Fruit fly (Drosophila melanogaster): ENCODE measurements around the gene CG7560.

Gene CG7560

dm6 chr3L:11405362-11406254, 19.4 kb upstream of the CG7560 start (continued):
- TF ChIP-seq ATbp (GFP tag; optimal IDR thresholded peaks at IDR 0.05), result peak; percentile 94
- peak; percentile 17 for TF ChIP-seq bigmax (GFP tag; optimal IDR thresholded peaks at IDR 0.05)
- TF ChIP-seq CG14014 (GFP tag; IDR thresholded peaks at IDR 0.05), result peak; percentile 96
- TF ChIP-seq Dfd (GFP tag; optimal IDR thresholded peaks at IDR 0.05), result no peak
- TF ChIP-seq p53 (GFP tag; optimal IDR thresholded peaks at IDR 0.05), result peak; percentile 81
- peak; percentile 78 for TF ChIP-seq CG6765 (GFP tag; optimal IDR thresholded peaks at IDR 0.05)
- peak; percentile 86 for TF ChIP-seq Usf (GFP tag; optimal IDR thresholded peaks at IDR 0.05)
- TF ChIP-seq nom (GFP tag; optimal IDR thresholded peaks at IDR 0.05), result peak; percentile 86
- TF ChIP-seq Hmr (GFP tag; optimal IDR thresholded peaks at IDR 0.05), result peak; percentile 80
- TF ChIP-seq CG16863 (GFP tag; optimal IDR thresholded peaks at IDR 0.05), result peak; percentile 97
- peak; percentile 65 for TF ChIP-seq HmgD (GFP tag; optimal IDR thresholded peaks at IDR 0.05)
- TF ChIP-seq CG9876 (GFP tag; optimal IDR thresholded peaks at IDR 0.05), result peak; percentile 80
- no peak for TF ChIP-seq fd102C (GFP tag; optimal IDR thresholded peaks at IDR 0.05)
- peak; percentile 96 for TF ChIP-seq stc (GFP tag; IDR thresholded peaks at IDR 0.05)
- TF ChIP-seq croc (GFP tag; conservative IDR thresholded peaks at IDR 0.05), result peak; percentile 95
- peak; percentile 96 for TF ChIP-seq dmrt99B (tag; optimal IDR thresholded peaks at IDR 0.05)
- peak; percentile 97 for TF ChIP-seq HLH3B (GFP tag; IDR thresholded peaks at IDR 0.05)
- TF ChIP-seq klu (GFP tag; IDR thresholded peaks at IDR 0.05), result peak; percentile 83
- TF ChIP-seq tup (GFP tag; optimal IDR thresholded peaks at IDR 0.05), result peak; percentile 86
- peak; percentile 91 for TF ChIP-seq salm (tag; optimal IDR thresholded peaks at IDR 0.05)
- TF ChIP-seq pita (GFP tag; optimal IDR thresholded peaks at IDR 0.05), result no peak
- TF ChIP-seq Blimp-1 (GFP tag; optimal IDR thresholded peaks at IDR 0.05), result peak; percentile 94
- TF ChIP-seq Dad (GFP tag; optimal IDR thresholded peaks at IDR 0.05), result peak; percentile 90
- TF ChIP-seq CG4404 (GFP tag; IDR thresholded peaks at IDR 0.05), result peak; percentile 92
- TF ChIP-seq Tbp (GFP tag; optimal IDR thresholded peaks at IDR 0.05), result no peak
- peak; percentile 85 for TF ChIP-seq CG15011 (GFP tag; optimal IDR thresholded peaks at IDR 0.05)
- TF ChIP-seq MTF-1 (GFP tag; optimal IDR thresholded peaks at IDR 0.05; ENCODE audit: borderline replicate concordance), result peak; percentile 85
- peak; percentile 96 for TF ChIP-seq oc (tag; optimal IDR thresholded peaks at IDR 0.05)
- peak; percentile 97 for TF ChIP-seq sens-2 (GFP tag; IDR thresholded peaks at IDR 0.05)
- no peak for TF ChIP-seq luna (GFP tag; optimal IDR thresholded peaks at IDR 0.05)
- no peak for TF ChIP-seq Dref (GFP tag; IDR thresholded peaks at IDR 0.05)
- TF ChIP-seq zen (tag; optimal IDR thresholded peaks at IDR 0.05), result peak; percentile 94
- peak; percentile 79 for TF ChIP-seq Gsc (GFP tag; IDR thresholded peaks at IDR 0.05)
- peak; percentile 89 for TF ChIP-seq lbe (GFP tag; optimal IDR thresholded peaks at IDR 0.05)
- peak; percentile 68 for TF ChIP-seq bab2 (GFP tag; optimal IDR thresholded peaks at IDR 0.05)
- TF ChIP-seq CG16813 (GFP tag; IDR thresholded peaks at IDR 0.05; ENCODE audit: partially characterized antibody), result peak; percentile 41; the same call in 2 of the 3 replicates
- TF ChIP-seq CG8089 (GFP tag; optimal IDR thresholded peaks at IDR 0.05), result peak; percentile 93
- TF ChIP-seq lov (optimal IDR thresholded peaks at IDR 0.05), result no peak
- peak; percentile 97 for TF ChIP-seq lov (GFP tag; IDR thresholded peaks at IDR 0.05)
- TF ChIP-seq Hr3 (GFP tag; optimal IDR thresholded peaks at IDR 0.05), result peak; percentile 92
- TF ChIP-seq CG4820 (GFP tag; optimal IDR thresholded peaks at IDR 0.05), result peak; percentile 91
- peak; percentile 78 for TF ChIP-seq CG4328 (GFP tag; optimal IDR thresholded peaks at IDR 0.05)
- peak; percentile 88 for TF ChIP-seq cas (GFP tag; IDR thresholded peaks at IDR 0.05)
- TF ChIP-seq nau (GFP tag; optimal IDR thresholded peaks at IDR 0.05), result peak; percentile 77
- TF ChIP-seq CG1832 (GFP tag; optimal IDR thresholded peaks at IDR 0.05), result no peak
- peak; percentile 96 for TF ChIP-seq Spps (tag; optimal IDR thresholded peaks at IDR 0.05)
- TF ChIP-seq D (optimal IDR thresholded peaks at IDR 0.05), result no peak
- TF ChIP-seq D (GFP tag; optimal IDR thresholded peaks at IDR 0.05), result peak; percentile 93
- TF ChIP-seq CG16815 (GFP tag; optimal IDR thresholded peaks at IDR 0.05), result peak; percentile 94
